Worm (Caenorhabditis elegans): ENCODE measurements around the gene pkc-3.

Gene pkc-3

ce11 chrII:5364516-5364915, 15.3 kb upstream of the pkc-3 start:
- TF ChIP-seq fax-1 (tag; optimal IDR thresholded peaks at IDR 0.05) (no peak), Y22D7AL.16 (tag; optimal IDR thresholded peaks at IDR 0.05) (no peak), ttx-3 (tag; optimal IDR thresholded peaks at IDR 0.05) (no peak), lin-11 (tag; optimal IDR thresholded peaks at IDR 0.05) (no peak), ama-1 (optimal IDR thresholded peaks at IDR 0.05) (no peak), ceh-14 (tag; optimal IDR thresholded peaks at IDR 0.05) (no peak)

DNA sequence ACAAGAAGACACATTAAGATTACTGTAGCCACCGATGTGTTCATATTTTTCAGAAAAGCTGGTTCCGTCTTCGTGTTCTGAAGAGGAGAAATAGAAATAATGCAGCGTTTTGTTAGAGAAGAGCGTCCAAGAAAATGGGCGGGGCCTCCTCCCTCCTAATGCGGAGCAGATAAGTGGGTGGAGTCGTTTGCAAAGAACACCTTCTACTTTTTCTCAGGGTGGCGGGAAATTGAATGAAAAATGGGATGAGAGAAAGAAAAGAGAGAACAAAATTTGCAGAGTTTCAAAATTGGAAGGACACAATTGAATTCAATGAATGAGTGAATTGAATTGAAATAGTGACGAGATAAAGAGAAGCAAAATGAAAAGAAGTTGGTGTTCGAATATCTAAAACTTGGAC, 14.2 kb upstream of the pkc-3 start, which contains the start of gene F09E5.16:
TSS of gene F09E5.16 (minus strand) at position 101 of the 400 bp plus-strand sequence.
- TF ChIP-seq madf-2 (tag; optimal IDR thresholded peaks at IDR 0.05) (no peak), nhr-232 (tag; optimal IDR thresholded peaks at IDR 0.05) (no peak), tbx-2 (tag; optimal IDR thresholded peaks at IDR 0.05) (no peak), ceh-9 (tag; optimal IDR thresholded peaks at IDR 0.05) (no peak), sox-2 (GFP tag; IDR thresholded peaks at IDR 0.05) (no peak), ceh-18 (tag; optimal IDR thresholded peaks at IDR 0.05) (no peak), pha-2 (tag; optimal IDR thresholded peaks at IDR 0.05) (no peak), Y22D7AL.16 (tag; optimal IDR thresholded peaks at IDR 0.05) (no peak), ceh-30 (tag; optimal IDR thresholded peaks at IDR 0.05) (no peak), mec-3 (tag; optimal IDR thresholded peaks at IDR 0.05; ENCODE audit: borderline replicate concordance) (no peak), T23F11.4 (GFP tag; optimal IDR thresholded peaks at IDR 0.05) (no peak), pqm-1 (tag; optimal IDR thresholded peaks at IDR 0.05) (no peak), pat-9 (tag; optimal IDR thresholded peaks at IDR 0.05) (no peak), ceh-19 (GFP tag; optimal IDR thresholded peaks at IDR 0.05) (no peak), C08G9.2 (tag; optimal IDR thresholded peaks at IDR 0.05) (no peak)

DNA sequence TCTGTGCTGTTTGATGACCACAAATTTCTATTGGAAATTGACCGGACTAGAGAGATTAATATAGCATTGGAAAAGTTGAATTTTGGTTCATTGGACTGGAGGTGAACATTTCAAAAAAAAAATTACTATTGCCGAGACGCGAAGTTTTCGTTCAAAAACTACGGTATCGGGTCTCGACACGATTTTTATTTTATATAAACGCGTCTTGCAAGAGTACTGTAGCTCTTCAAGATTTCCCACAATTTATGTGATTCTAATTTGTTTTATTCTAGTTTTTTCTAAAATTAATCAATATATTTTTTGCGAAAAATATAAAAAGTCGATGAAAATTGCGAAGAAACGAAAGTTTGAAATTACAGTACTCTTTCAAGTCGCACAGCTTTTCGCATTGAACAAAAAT, 9.2 kb upstream of the pkc-3 start, which contains the start of gene F09E5.12:
TSS of gene F09E5.12 (minus strand) at position 101 of the 400 bp plus-strand sequence.
- TF ChIP-seq pag-3 (tag; optimal IDR thresholded peaks at IDR 0.05; ENCODE audit: borderline replicate concordance), result no peak
- TF ChIP-seq C08G9.2 (tag; optimal IDR thresholded peaks at IDR 0.05), result no peak
- TF ChIP-seq npax-4 (tag; optimal IDR thresholded peaks at IDR 0.05), result no peak
- TF ChIP-seq che-1 (tag; optimal IDR thresholded peaks at IDR 0.05), result no peak
- TF ChIP-seq nfya-1 (tag; optimal IDR thresholded peaks at IDR 0.05), result no peak
- no peak for TF ChIP-seq pqm-1 (tag; optimal IDR thresholded peaks at IDR 0.05)
- TF ChIP-seq ref-2 (tag; optimal IDR thresholded peaks at IDR 0.05), result no peak
- TF ChIP-seq nhr-232 (tag; optimal IDR thresholded peaks at IDR 0.05), result no peak
- no peak for TF ChIP-seq elt-4 (tag; optimal IDR thresholded peaks at IDR 0.05)
- no peak for TF ChIP-seq unc-86 (tag; optimal IDR thresholded peaks at IDR 0.05)

DNA sequence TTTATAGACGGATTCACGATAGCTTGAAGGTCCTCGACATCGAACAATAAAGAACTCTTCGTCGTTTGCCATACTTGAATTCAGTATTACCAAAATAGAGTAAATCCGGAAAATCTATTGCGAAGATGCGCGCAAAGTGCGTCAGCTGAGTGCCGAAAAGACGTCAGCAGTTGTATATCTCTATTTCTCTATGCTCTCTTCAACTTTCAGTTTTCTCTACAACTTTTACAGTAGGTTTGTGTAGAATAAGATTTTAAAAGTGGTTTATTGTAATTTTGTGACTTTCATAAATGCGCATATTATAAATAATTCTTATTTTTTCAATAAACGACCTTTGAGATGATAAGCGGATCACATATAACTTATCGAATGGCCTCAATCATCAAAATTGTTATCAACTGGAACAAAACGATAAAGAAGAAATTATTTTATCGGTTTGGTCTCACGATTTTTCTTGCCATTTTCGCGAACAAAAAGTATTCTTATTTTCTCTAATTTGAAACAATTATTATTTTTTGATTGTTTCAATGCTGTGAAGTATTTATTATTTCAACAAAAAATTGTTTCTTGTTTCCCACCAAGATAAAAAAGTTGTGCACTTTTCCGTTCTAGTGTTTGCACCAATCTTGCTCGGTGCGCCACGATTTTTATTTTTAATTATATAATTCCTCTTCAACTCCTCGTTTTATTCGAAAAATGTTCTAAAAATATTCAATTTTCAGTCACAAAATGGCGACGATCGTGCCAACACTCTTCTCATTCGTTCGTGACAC, 6.4 kb upstream of the pkc-3 start, which contains the start of the genes agt-2 and F09E5.3:
TSS of gene agt-2 (minus strand) at position 553 of the 773 bp plus-strand sequence.
TSS of gene F09E5.3 (plus strand) at position 723 of the 773 bp plus-strand sequence.
- no peak for TF ChIP-seq lin-11 (tag; optimal IDR thresholded peaks at IDR 0.05)
- peak; percentile 8 for TF ChIP-seq unc-55 (GFP tag; optimal IDR thresholded peaks at IDR 0.05)
- peak; percentile 68 for TF ChIP-seq dve-1 (tag; optimal IDR thresholded peaks at IDR 0.05)
- TF ChIP-seq ceh-9 (tag; optimal IDR thresholded peaks at IDR 0.05), result no peak
- TF ChIP-seq madf-2 (tag; optimal IDR thresholded peaks at IDR 0.05), result peak; percentile 39
- TF ChIP-seq ztf-16 (tag; optimal IDR thresholded peaks at IDR 0.05), result no peak
- peak; percentile 25 for TF ChIP-seq sdc-2 (tag; optimal IDR thresholded peaks at IDR 0.05)
- peak; percentile 42 for TF ChIP-seq ceh-31 (tag; optimal IDR thresholded peaks at IDR 0.05)
- peak; percentile 56 for TF ChIP-seq ceh-18 (tag; optimal IDR thresholded peaks at IDR 0.05)
- TF ChIP-seq ets-4 (tag; optimal IDR thresholded peaks at IDR 0.05), result peak; percentile 47
- TF ChIP-seq ceh-34 (tag; optimal IDR thresholded peaks at IDR 0.05), result peak; percentile 57
- no peak for TF ChIP-seq ceh-19 (GFP tag; optimal IDR thresholded peaks at IDR 0.05)
- TF ChIP-seq hlh-30 (tag; optimal IDR thresholded peaks at IDR 0.05; ENCODE audit: insufficient read depth), result peak; percentile 42
- peak; percentile 81 for TF ChIP-seq nfya-1 (tag; optimal IDR thresholded peaks at IDR 0.05)
- peak; percentile 55 for TF ChIP-seq tbx-2 (tag; optimal IDR thresholded peaks at IDR 0.05)
- no peak for TF ChIP-seq sox-4 (tag; optimal IDR thresholded peaks at IDR 0.05)
- TF ChIP-seq ceh-2 (tag; optimal IDR thresholded peaks at IDR 0.05), result peak; percentile 7
- peak; percentile 65 for TF ChIP-seq unc-42 (tag; optimal IDR thresholded peaks at IDR 0.05)
- TF ChIP-seq ceh-30 (tag; optimal IDR thresholded peaks at IDR 0.05), result peak; percentile 92
- TF ChIP-seq ref-2 (tag; optimal IDR thresholded peaks at IDR 0.05), result peak; percentile 31
- TF ChIP-seq elt-2 (tag; optimal IDR thresholded peaks at IDR 0.05), result peak; percentile 97
- TF ChIP-seq Y22D7AL.16 (tag; optimal IDR thresholded peaks at IDR 0.05), result peak; percentile 1
- peak; percentile 40 for TF ChIP-seq ceh-48 (tag; optimal IDR thresholded peaks at IDR 0.05)
- TF ChIP-seq C08G9.2 (tag; optimal IDR thresholded peaks at IDR 0.05), result no peak
- no peak for TF ChIP-seq gmeb-2 (tag; optimal IDR thresholded peaks at IDR 0.05)
- peak; percentile 23; the same call in 1 of the 2 replicates for TF ChIP-seq ceh-45 (GFP tag; IDR thresholded peaks at IDR 0.05)

All from whole organism, late embryonic.